Fruit fly (Drosophila melanogaster) whole organism, embryonic: ENCODE results near the gene CG42759.

Experiments used
- Bgb ChIP-seq: fragments of 200-800 bp; sonication (Bioruptor generic); IDR thresholded peaks from 2 replicates; pipeline ENCODE4 v1.3.6; 2022; ENCODE audit warnings: missing biosample characterization, missing genetic modification characterization; ENCODE audit not compliant: partially characterized antibody
- CG10321 ChIP-seq: fragments of 200-800 bp; sonication (Bioruptor generic); IDR thresholded peaks from 2 replicates; pipeline ENCODE4 v1.3.6; 2022; ENCODE audit warnings: missing biosample characterization, missing genetic modification characterization
- CG10366 ChIP-seq: fragments of 200-800 bp; sonication (Bioruptor generic); IDR thresholded peaks from 2 replicates; pipeline ENCODE4 v1.3.6; 2022; ENCODE audit warnings: missing biosample characterization, missing genetic modification characterization
- CG11398 ChIP-seq: fragments of 200-800 bp; sonication (Bioruptor generic); optimal IDR thresholded peaks from 2 replicates; lab custom pipeline; 2016; ENCODE audit warnings: missing biosample characterization, missing genetic modification characterization
- CG11456 ChIP-seq: fragments of 200-800 bp; sonication (Bioruptor generic); IDR thresholded peaks from 3 replicates; pipeline ENCODE4 v1.3.6; 2022; ENCODE audit warnings: missing biosample characterization, missing genetic modification characterization
- CG12942 ChIP-seq: fragments of 200-800 bp; sonication (Bioruptor generic); optimal IDR thresholded peaks from 3 replicates; lab custom pipeline; 2016; ENCODE audit warnings: missing biosample characterization, missing genetic modification characterization
- CG13296 ChIP-seq: fragments of 200-800 bp; sonication (Bioruptor generic); optimal IDR thresholded peaks from 3 replicates; lab custom pipeline; 2018; ENCODE audit warnings: missing biosample characterization, mild to moderate bottlenecking, missing genetic modification characterization
- CG1529 ChIP-seq: fragments of 200-800 bp; sonication (Bioruptor generic); optimal IDR thresholded peaks from 3 replicates; lab custom pipeline; 2018; ENCODE audit warnings: missing biosample characterization, missing genetic modification characterization
- CG17359 ChIP-seq: fragments of 200-800 bp; sonication (Bioruptor generic); optimal IDR thresholded peaks from 3 replicates; lab custom pipeline; 2018; ENCODE audit warnings: missing biosample characterization, mild to moderate bottlenecking, missing genetic modification characterization, moderate library complexity
- CG2678 ChIP-seq: fragments of 200-800 bp; sonication (Bioruptor generic); optimal IDR thresholded peaks from 3 replicates; lab custom pipeline; 2019; ENCODE audit warnings: missing biosample characterization, mild to moderate bottlenecking, missing genetic modification characterization, moderate library complexity
- CG2712 ChIP-seq: fragments of 200-800 bp; optimal IDR thresholded peaks from 3 replicates; lab custom pipeline; 2019; ENCODE audit warnings: missing biosample characterization, mild to moderate bottlenecking, missing genetic modification characterization, moderate library complexity
- CG30431 ChIP-seq: fragments of 200-800 bp; sonication (Bioruptor generic); optimal IDR thresholded peaks from 2 replicates; lab custom pipeline; 2017; ENCODE audit warnings: missing biosample characterization, missing genetic modification characterization
- CG34422 ChIP-seq: fragments of 200-800 bp; sonication (Bioruptor generic); IDR thresholded peaks from 3 replicates; pipeline ENCODE4 v1.3.6; 2022; ENCODE audit warnings: missing biosample characterization, missing genetic modification characterization
- CG3838 ChIP-seq: fragments of 200-800 bp; sonication (Bioruptor generic); optimal IDR thresholded peaks from 3 replicates; lab custom pipeline; 2016; ENCODE audit warnings: missing biosample characterization, missing genetic modification characterization
- CG3847 ChIP-seq: fragments of 200-800 bp; sonication (Bioruptor generic); IDR thresholded peaks from 2 replicates; pipeline ENCODE4 v1.3.6; 2022; ENCODE audit warnings: missing biosample characterization, missing genetic modification characterization
- CG6791 ChIP-seq: fragments of 200-800 bp; sonication (Bioruptor generic); IDR thresholded peaks from 3 replicates; pipeline ENCODE4 v1.3.6; 2022; ENCODE audit warnings: missing biosample characterization, missing genetic modification characterization; ENCODE audit not compliant: partially characterized antibody
- CG8359 ChIP-seq: fragments of 200-800 bp; sonication (Bioruptor generic); optimal IDR thresholded peaks from 2 replicates; lab custom pipeline; 2017; ENCODE audit warnings: missing biosample characterization, mild to moderate bottlenecking, missing genetic modification characterization, borderline replicate concordance
- CG8944 ChIP-seq: fragments of 200-800 bp; sonication (Bioruptor generic); optimal IDR thresholded peaks from 3 replicates; lab custom pipeline; 2016; ENCODE audit warnings: missing biosample characterization, missing genetic modification characterization
- CHES-1-like ChIP-seq: fragments of 200-800 bp; sonication (Bioruptor generic); optimal IDR thresholded peaks from 2 replicates; lab custom pipeline; 2016; ENCODE audit warnings: missing biosample characterization, missing genetic modification characterization
- CrebB ChIP-seq: fragments of 200-800 bp; sonication (Bioruptor generic); optimal IDR thresholded peaks from 3 replicates; lab custom pipeline; 2018; ENCODE audit warnings: missing biosample characterization, mild to moderate bottlenecking, missing genetic modification characterization
- D19A ChIP-seq: fragments of 200-800 bp; optimal IDR thresholded peaks from 3 replicates; lab custom pipeline; 2019; ENCODE audit warnings: missing biosample characterization, mild to moderate bottlenecking, missing genetic modification characterization, moderate library complexity
- Dek ChIP-seq: fragments of 200-800 bp; sonication (Bioruptor generic); optimal IDR thresholded peaks from 3 replicates; lab custom pipeline; 2019; ENCODE audit warnings: missing biosample characterization, mild to moderate bottlenecking, missing genetic modification characterization, moderate library complexity
- Ets65A ChIP-seq: fragments of 200-800 bp; sonication (Bioruptor generic); peaks from one replicate; lab custom pipeline; 2016; ENCODE audit warnings: missing biosample characterization, missing genetic modification characterization
- Hr51 ChIP-seq, 2 experiments: fragments of 200-800 bp; sonication (Bioruptor generic); optimal IDR thresholded peaks; 2 replicates in 1 of 2; 3 replicates in 1 of 2; lab custom pipeline; 2016 to 2018; ENCODE audit warnings: missing biosample characterization in 2 of 2, missing genetic modification characterization in 2 of 2, mild to moderate bottlenecking in 1 of 2, moderate library complexity in 1 of 2
- Lim3 ChIP-seq: fragments of 200-800 bp; sonication (Bioruptor generic); IDR thresholded peaks from 2 replicates; pipeline ENCODE4 v1.3.6; 2022; ENCODE audit warnings: missing biosample characterization, missing genetic modification characterization
- NK7.1 ChIP-seq: fragments of 200-800 bp; sonication (Bioruptor generic); optimal IDR thresholded peaks from 3 replicates; lab custom pipeline; 2016; ENCODE audit warnings: missing biosample characterization, missing genetic modification characterization
- Optix ChIP-seq: fragments of 200-800 bp; sonication (Bioruptor generic); IDR thresholded peaks from 3 replicates; pipeline ENCODE4 v1.3.6; 2022; ENCODE audit warnings: missing biosample characterization, missing genetic modification characterization
- PHDP ChIP-seq: fragments of 200-800 bp; sonication (Bioruptor generic); optimal IDR thresholded peaks from 3 replicates; lab custom pipeline; 2018; ENCODE audit warnings: missing biosample characterization, mild to moderate bottlenecking, missing genetic modification characterization, moderate library complexity
- Pdp1 ChIP-seq, 2 experiments: fragments of 200-800 bp; sonication (Bioruptor generic); optimal IDR thresholded peaks; 3 replicates each; lab custom pipeline; 2016; ENCODE audit warnings: missing biosample characterization in 2 of 2, missing genetic modification characterization in 2 of 2, mild to moderate bottlenecking in 1 of 2, moderate library complexity in 1 of 2
- Sox102F ChIP-seq: fragments of 200-800 bp; sonication (Bioruptor generic); optimal IDR thresholded peaks from 2 replicates; lab custom pipeline; 2018; ENCODE audit warnings: missing biosample characterization, mild to moderate bottlenecking, missing genetic modification characterization, moderate library complexity
- bcd ChIP-seq: fragments of 200-800 bp; sonication (Bioruptor generic); optimal IDR thresholded peaks from 2 replicates; lab custom pipeline; 2017; ENCODE audit warnings: missing biosample characterization, mild to moderate bottlenecking, missing genetic modification characterization
- chn ChIP-seq: fragments of 200-800 bp; sonication (Bioruptor generic); optimal IDR thresholded peaks from 2 replicates; lab custom pipeline; 2016; ENCODE audit warnings: missing biosample characterization, missing genetic modification characterization
- croc ChIP-seq: fragments of 200-800 bp; sonication (Bioruptor generic); conservative IDR thresholded peaks from 3 replicates; pipeline ENCODE4 v1.3.6; 2022; ENCODE audit warnings: missing biosample characterization, missing genetic modification characterization
- dm ChIP-seq: fragments of 200-800 bp; sonication (Bioruptor generic); optimal IDR thresholded peaks from 3 replicates; lab custom pipeline; 2016; ENCODE audit warnings: missing biosample characterization, missing genetic modification characterization
- ems ChIP-seq: fragments of 200-800 bp; sonication (Bioruptor generic); optimal IDR thresholded peaks from 3 replicates; lab custom pipeline; 2016; ENCODE audit warnings: missing biosample characterization, missing genetic modification characterization
- ewg ChIP-seq: fragments of 200-800 bp; sonication (Bioruptor generic); optimal IDR thresholded peaks from 3 replicates; lab custom pipeline; 2017; ENCODE audit warnings: mild to moderate bottlenecking, missing biosample characterization, missing genetic modification reagents, missing genetic modification characterization
- gsb ChIP-seq: fragments of 200-800 bp; sonication (Bioruptor generic); IDR thresholded peaks from 2 replicates; pipeline ENCODE4 v1.3.6; 2022; ENCODE audit warnings: missing biosample characterization, missing genetic modification characterization
- hth ChIP-seq: fragments of >200 bp; optimal IDR thresholded peaks from 2 replicates; lab custom pipeline; 2017; ENCODE audit warnings: inconsistent platforms
- jumu ChIP-seq: fragments of 200-800 bp; sonication (Bioruptor generic); optimal IDR thresholded peaks from 3 replicates; lab custom pipeline; 2016; ENCODE audit warnings: missing biosample characterization, missing genetic modification characterization
- pnt ChIP-seq: fragments of 200-800 bp; sonication (Bioruptor generic); optimal IDR thresholded peaks from 3 replicates; lab custom pipeline; 2016; ENCODE audit warnings: missing biosample characterization, missing genetic modification characterization
- pros ChIP-seq: fragments of 200-800 bp; sonication (Bioruptor generic); optimal IDR thresholded peaks from 3 replicates; lab custom pipeline; 2019; ENCODE audit warnings: missing biosample characterization, mild to moderate bottlenecking, missing genetic modification characterization, moderate library complexity
- schlank ChIP-seq: fragments of 200-800 bp; sonication (Bioruptor generic); optimal IDR thresholded peaks from 2 replicates; lab custom pipeline; 2018; ENCODE audit warnings: missing biosample characterization, mild to moderate bottlenecking, missing genetic modification characterization
- scrt ChIP-seq: fragments of 200-800 bp; sonication (Bioruptor generic); optimal IDR thresholded peaks from 2 replicates; lab custom pipeline; 2018; ENCODE audit warnings: missing biosample characterization, mild to moderate bottlenecking, missing genetic modification characterization, moderate library complexity
- seq ChIP-seq: fragments of 200-800 bp; sonication (Bioruptor generic); IDR thresholded peaks from 2 replicates; pipeline ENCODE4 v1.3.6; 2022; ENCODE audit warnings: missing biosample characterization, missing genetic modification characterization
- sisA ChIP-seq: fragments of 200-800 bp; sonication (Bioruptor generic); IDR thresholded peaks from 2 replicates; pipeline ENCODE4 v1.3.6; 2022; ENCODE audit warnings: missing biosample characterization, missing genetic modification characterization
- sna ChIP-seq: fragments of 200-800 bp; sonication (Bioruptor generic); IDR thresholded peaks from 2 replicates; pipeline ENCODE4 v1.3.6; 2022; ENCODE audit warnings: missing biosample characterization, missing genetic modification characterization; ENCODE audit not compliant: partially characterized antibody
- wor ChIP-seq: fragments of 200-800 bp; sonication (Bioruptor generic); IDR thresholded peaks from 2 replicates; pipeline ENCODE4 v1.3.6; 2022; ENCODE audit warnings: missing biosample characterization, missing genetic modification characterization
- zfh2 ChIP-seq: fragments of 200-800 bp; sonication (Bioruptor generic); optimal IDR thresholded peaks from 2 replicates; lab custom pipeline; 2016; ENCODE audit warnings: missing biosample characterization, missing genetic modification characterization

CG42759 gene

dm6 chr3R:10139649-10140598 is 2.9 kb upstream of the CG42759 start, which contains the start of gene tws (continued):
- TF ChIP-seq Pdp1 (GFP tag; optimal IDR thresholded peaks at IDR 0.05; lab: Kevin White, UChicago) (peak; percentile 13 to 47), Ets65A (peak; percentile 54), seq (GFP tag; lab: Robert Waterston, UW) (peak; percentile 66), D19A (tag; lab: Kevin White, UChicago) (peak; percentile 28), PHDP (peak; percentile 70), zfh2 (peak; percentile 11), wor (GFP tag; lab: Robert Waterston, UW) (no peak), gsb (GFP tag; lab: Robert Waterston, UW) (no peak), ems (GFP tag; lab: Kevin White, UChicago) (peak; percentile 35), Lim3 (GFP tag; lab: Robert Waterston, UW) (no peak), croc (no peak), pros (GFP tag; lab: Kevin White, UChicago) (no peak), CG8359 (no peak), CG2678 (peak; percentile 64), bcd (peak; percentile 40), CG3838 (GFP tag; lab: Kevin White, UChicago) (peak; percentile 66), dm (GFP tag; lab: Kevin White, UChicago) (no peak), CHES-1-like (peak; percentile 51), Sox102F (peak; percentile 56), CG3847 (GFP tag; lab: Robert Waterston, UW) (peak; percentile 40; the same call in 1 of the 2 replicates), CrebB (tag; lab: Kevin White, UChicago) (peak; percentile 77), Hr51 (GFP tag; optimal IDR thresholded peaks at IDR 0.05; lab: Kevin White, UChicago) (peak in 1 of 2 experiments; percentile 61), CG11456 (GFP tag; lab: Robert Waterston, UW) (peak; percentile 52; the same call in 1 of the 3 replicates), CG12942 (no peak), CG34422 (GFP tag; lab: Robert Waterston, UW) (peak; percentile 35; the same call in 1 of the 3 replicates), CG2712 (tag; lab: Kevin White, UChicago) (peak; percentile 26), CG11398 (GFP tag; lab: Kevin White, UChicago) (no peak), scrt (peak; percentile 30), jumu (GFP tag; lab: Kevin White, UChicago) (no peak), Optix (no peak), CG6791 (GFP tag; lab: Robert Waterston, UW) (0 out of 3 replicates have a peak, but pooled peaks have one; percentile 37), CG30431 (GFP tag; lab: Kevin White, UChicago) (peak; percentile 9), CG10366 (GFP tag; lab: Robert Waterston, UW) (peak; percentile 33; the same call in 1 of the 2 replicates), CG13296 (peak; percentile 10), CG10321 (GFP tag; lab: Robert Waterston, UW) (no peak), CG1529 (peak; percentile 24), Bgb (peak; percentile 46; the same call in 1 of the 2 replicates), chn (GFP tag; lab: Kevin White, UChicago) (no peak), ewg (peak; percentile 32), NK7.1 (GFP tag; lab: Kevin White, UChicago) (no peak), CG17359 (peak; percentile 48), Dek (tag; lab: Kevin White, UChicago) (peak; percentile 56), hth (no peak), sisA (GFP tag; lab: Robert Waterston, UW) (no peak), schlank (peak; percentile 57), pnt (GFP tag; lab: Kevin White, UChicago) (peak; percentile 4), sna (no peak), CG8944 (no peak)
